Worm (Caenorhabditis elegans) whole organism, early embryonic: ENCODE results near the gene sams-1.

Experiments used
- B0310.2 ChIP-seq: sonication (generic microtip); optimal IDR thresholded peaks from 2 replicates; lab custom pipeline; 2016; ENCODE audit warnings: mild to moderate bottlenecking, missing genetic modification characterization, missing compliant biosample characterization
- F13C5.2 ChIP-seq: sonication (generic microtip); optimal IDR thresholded peaks from 2 replicates; lab custom pipeline; 2017; ENCODE audit warnings: mild to moderate bottlenecking, missing genetic modification characterization, inconsistent platforms, missing compliant biosample characterization
- aly-1 ChIP-seq: sonication (generic microtip); optimal IDR thresholded peaks from 2 replicates; lab custom pipeline; 2016; ENCODE audit warnings: missing genetic modification characterization, missing compliant biosample characterization
- ama-1 ChIP-seq: fragments of 150-350 bp; optimal IDR thresholded peaks from 2 replicates; lab custom pipeline; 2014
- ceh-13 ChIP-seq: fragments of 200-800 bp; sonication (Bioruptor generic); optimal IDR thresholded peaks from 2 replicates; lab custom pipeline; 2018; ENCODE audit warnings: mild to moderate bottlenecking, missing genetic modification characterization, missing compliant biosample characterization
- ceh-36 ChIP-seq: sonication (generic microtip); optimal IDR thresholded peaks from 2 replicates; lab custom pipeline; 2016; ENCODE audit warnings: missing genetic modification characterization, inconsistent platforms, missing compliant biosample characterization
- ets-7 ChIP-seq: sonication (generic microtip); optimal IDR thresholded peaks from 2 replicates; lab custom pipeline; 2016; ENCODE audit warnings: missing genotype, missing genetic modification characterization, missing compliant biosample characterization
- flt-1 ChIP-seq: fragments of 200-800 bp; sonication (Bioruptor generic); IDR thresholded peaks from 2 replicates; pipeline ENCODE4 v1.3.6; 2022; ENCODE audit warnings: missing genetic modification characterization, missing compliant biosample characterization
- hmbx-1 ChIP-seq: sonication (generic microtip); optimal IDR thresholded peaks from 2 replicates; lab custom pipeline; 2016; ENCODE audit warnings: mild to moderate bottlenecking, missing genetic modification characterization, missing compliant biosample characterization
- hmg-4 ChIP-seq: fragments of 200-800 bp; sonication (Bioruptor generic); optimal IDR thresholded peaks from 2 replicates; lab custom pipeline; 2018; ENCODE audit warnings: mild to moderate bottlenecking, missing genetic modification characterization, missing compliant biosample characterization
- hnd-1 ChIP-seq: sonication (generic microtip); optimal IDR thresholded peaks from 2 replicates; lab custom pipeline; 2016; ENCODE audit warnings: missing genetic modification characterization, missing compliant biosample characterization
- pes-1 ChIP-seq: fragments of 200-800 bp; sonication (Bioruptor generic); IDR thresholded peaks from 2 replicates; pipeline ENCODE4 v1.3.6; 2022; ENCODE audit warnings: missing genetic modification reagents, missing genetic modification characterization, missing compliant biosample characterization
- scrt-1 ChIP-seq: fragments of 200-800 bp; sonication (Bioruptor generic); IDR thresholded peaks from 2 replicates; pipeline ENCODE4 v1.3.6; 2022; ENCODE audit warnings: missing genetic modification characterization, missing compliant biosample characterization
- sea-1 ChIP-seq: fragments of 200-800 bp; sonication (Bioruptor generic); conservative IDR thresholded peaks from 2 replicates; pipeline ENCODE4 v1.3.6; 2022; ENCODE audit warnings: missing genetic modification characterization, missing compliant biosample characterization
- tbx-11 ChIP-seq: fragments of 200-800 bp; sonication (Bioruptor generic); IDR thresholded peaks from 2 replicates; pipeline ENCODE4 v1.3.6; 2022; ENCODE audit warnings: missing genetic modification characterization, missing compliant biosample characterization
- tbx-37 ChIP-seq: fragments of 200-800 bp; sonication (Bioruptor generic); conservative IDR thresholded peaks from 2 replicates; pipeline ENCODE4 v1.3.6; 2022; ENCODE audit warnings: missing genetic modification reagents, missing genetic modification characterization, missing compliant biosample characterization
- tra-4 ChIP-seq: sonication (generic microtip); optimal IDR thresholded peaks from 2 replicates; lab custom pipeline; 2017; ENCODE audit warnings: missing genetic modification characterization, missing compliant biosample characterization

sams-1 gene

ce11 chrX:11965663-11966304, at the start of gene sams-1:
Gene sams-1, plus strand, starts transcription at chrX:11965962.
- no peak for TF ChIP-seq tra-4
- TF ChIP-seq ceh-13 (GFP tag; lab: Kevin White, UChicago) = no peak
- TF ChIP-seq F13C5.2 = no peak
- no peak for TF ChIP-seq sea-1 (GFP tag; lab: Robert Waterston, UW)
- no peak for TF ChIP-seq ama-1 (lab: Kevin White, UChicago)
- TF ChIP-seq hmg-4 (GFP tag; lab: Kevin White, UChicago) = no peak
- TF ChIP-seq B0310.2 = no peak
- TF ChIP-seq scrt-1 (GFP tag; lab: Robert Waterston, UW) = no peak
- no peak for TF ChIP-seq tbx-37
- no peak for TF ChIP-seq hnd-1 (tag; lab: Kevin White, UChicago)

- TF ChIP-seq B0310.2 (no peak), tbx-11 (GFP tag; lab: Robert Waterston, UW) (no peak), hmg-4 (GFP tag; lab: Kevin White, UChicago) (no peak), pes-1 (no peak), ceh-36 (tag; lab: Kevin White, UChicago) (no peak), ama-1 (lab: Kevin White, UChicago) (no peak), ets-7 (tag; lab: Kevin White, UChicago) (no peak), F13C5.2 (no peak)
Observed at ce11 chrX:11916705-11917104, 49.1 kb upstream of the sams-1 start, which contains the start of gene Y62H9A.13. Gene Y62H9A.13, plus strand, starts transcription at chrX:11917005.

ce11 chrX:11917994-11918393, 47.8 kb upstream of the sams-1 start, which contains the start of gene Y62H9A.16:
Gene Y62H9A.16, plus strand, starts transcription at chrX:11918294.
- TF ChIP-seq sea-1 (GFP tag; lab: Robert Waterston, UW) = no peak
- no peak for TF ChIP-seq tbx-11 (GFP tag; lab: Robert Waterston, UW)
- TF ChIP-seq pes-1 = no peak
- no peak for TF ChIP-seq hmg-4 (GFP tag; lab: Kevin White, UChicago)
- TF ChIP-seq F13C5.2 = no peak
- no peak for TF ChIP-seq hmbx-1
- TF ChIP-seq aly-1 (tag; lab: Kevin White, UChicago) = no peak
- no peak for TF ChIP-seq tra-4
- no peak for TF ChIP-seq ama-1 (lab: Kevin White, UChicago)
- no peak for TF ChIP-seq ets-7 (tag; lab: Kevin White, UChicago)
- TF ChIP-seq ceh-36 (tag; lab: Kevin White, UChicago) = no peak
- TF ChIP-seq hnd-1 (tag; lab: Kevin White, UChicago) = no peak

- TF ChIP-seq B0310.2 (no peak), F13C5.2 (no peak), hnd-1 (tag; lab: Kevin White, UChicago) (no peak), ceh-36 (tag; lab: Kevin White, UChicago) (no peak), hmg-4 (GFP tag; lab: Kevin White, UChicago) (no peak), ceh-13 (GFP tag; lab: Kevin White, UChicago) (no peak), pes-1 (no peak), aly-1 (tag; lab: Kevin White, UChicago) (no peak), scrt-1 (GFP tag; lab: Robert Waterston, UW) (no peak), sea-1 (GFP tag; lab: Robert Waterston, UW) (no peak), hmbx-1 (no peak)
Observed at ce11 chrX:11920723-11921283, 45.0 kb upstream of the sams-1 start, which contains the start of gene Y62H9A.14. Gene Y62H9A.14, plus strand, starts transcription at chrX:11921233.

ce11 chrX:11924158-11924557, 41.6 kb upstream of the sams-1 start, which contains the start of gene F55G7.1:
Gene F55G7.1, plus strand, starts transcription at chrX:11924433.
- TF ChIP-seq ama-1 (lab: Kevin White, UChicago) (no peak), ets-7 (tag; lab: Kevin White, UChicago) (no peak), F13C5.2 (no peak), hnd-1 (tag; lab: Kevin White, UChicago) (no peak), sea-1 (GFP tag; lab: Robert Waterston, UW) (no peak), hmg-4 (GFP tag; lab: Kevin White, UChicago) (no peak), flt-1 (GFP tag; lab: Robert Waterston, UW) (no peak), B0310.2 (no peak), tra-4 (no peak), ceh-13 (GFP tag; lab: Kevin White, UChicago) (no peak), aly-1 (tag; lab: Kevin White, UChicago) (no peak), scrt-1 (GFP tag; lab: Robert Waterston, UW) (no peak), tbx-37 (no peak), hmbx-1 (no peak)

ce11 chrX:11925243-11925642, 40.5 kb upstream of the sams-1 start:
- TF ChIP-seq ets-7 (tag; lab: Kevin White, UChicago) (no peak), flt-1 (GFP tag; lab: Robert Waterston, UW) (no peak), hmbx-1 (no peak), tbx-11 (GFP tag; lab: Robert Waterston, UW) (no peak), hnd-1 (tag; lab: Kevin White, UChicago) (no peak), hmg-4 (GFP tag; lab: Kevin White, UChicago) (no peak), ceh-13 (GFP tag; lab: Kevin White, UChicago) (no peak), scrt-1 (GFP tag; lab: Robert Waterston, UW) (no peak), ceh-36 (tag; lab: Kevin White, UChicago) (no peak), pes-1 (no peak), tra-4 (no peak), F13C5.2 (no peak), tbx-37 (no peak)

- TF ChIP-seq aly-1 (tag; lab: Kevin White, UChicago) (no peak), scrt-1 (GFP tag; lab: Robert Waterston, UW) (no peak), flt-1 (GFP tag; lab: Robert Waterston, UW) (no peak), ceh-13 (GFP tag; lab: Kevin White, UChicago) (no peak), ama-1 (lab: Kevin White, UChicago) (no peak), B0310.2 (no peak)
Observed at ce11 chrX:11927585-11927984, 38.2 kb upstream of the sams-1 start, which contains the start of gene F55G7.4. Gene F55G7.4, plus strand, starts transcription at chrX:11927885.
